Worm (Caenorhabditis elegans): ENCODE results near the gene jmjd-3.2.
A peak's percentile ranks its signal among the peaks of the same experiment; 100 is the strongest.

Gene jmjd-3.2

ce11 chrX:14476625-14477257 is 28.7 kb downstream of the jmjd-3.2 start (continued):
- TF ChIP-seq lin-29 (GFP tag; IDR thresholded peaks at IDR 0.05) (0 out of 2 replicates have a peak, but pooled peaks have one; percentile 44), php-3 (GFP tag; IDR thresholded peaks at IDR 0.05) (peak; percentile 61; the same call in 1 of the 2 replicates), zfp-3 (GFP tag; conservative IDR thresholded peaks at IDR 0.05) (no peak; the same call in 1 of the 2 replicates), zip-11 (GFP tag; IDR thresholded peaks at IDR 0.05) (no peak), nhr-42 (GFP tag; IDR thresholded peaks at IDR 0.05) (0 out of 2 replicates have a peak, but pooled peaks have one; percentile 57), spr-1 (tag; optimal IDR thresholded peaks at IDR 0.05) (peak; percentile 41), gei-8 (GFP tag; optimal IDR thresholded peaks at IDR 0.05) (no peak), zfp-2 (tag; optimal IDR thresholded peaks at IDR 0.05) (no peak), nhr-41 (GFP tag; IDR thresholded peaks at IDR 0.05) (no peak), tra-1 (GFP tag; IDR thresholded peaks at IDR 0.05) (peak; percentile 64), mdl-1 (tag; optimal IDR thresholded peaks at IDR 0.05) (peak in 1 of 2 experiments; percentile 1), nhr-111 (GFP tag; optimal IDR thresholded peaks at IDR 0.05) (peak; percentile 63), pqm-1 (tag; optimal IDR thresholded peaks at IDR 0.05) (no peak), mep-1 (tag; optimal IDR thresholded peaks at IDR 0.05) (no peak), ceh-82 (tag; optimal IDR thresholded peaks at IDR 0.05) (no peak), nhr-11 (tag; optimal IDR thresholded peaks at IDR 0.05) (no peak), lim-7 (GFP tag; IDR thresholded peaks at IDR 0.05) (peak; percentile 68; the same call in 1 of the 2 replicates), egl-27 (tag; optimal IDR thresholded peaks at IDR 0.05) (no peak), ztf-7 (tag; optimal IDR thresholded peaks at IDR 0.05) (peak; percentile 92), lin-13 (GFP tag; optimal IDR thresholded peaks at IDR 0.05) (peak; percentile 11), set-16 (GFP tag; IDR thresholded peaks at IDR 0.05) (no peak), mdt-29 (GFP tag; IDR thresholded peaks at IDR 0.05) (0 out of 2 replicates have a peak, but pooled peaks have one; percentile 11), unc-62 (GFP tag; optimal IDR thresholded peaks at IDR 0.05 in 1 of 2) (no peak), unc-62 (tag; optimal IDR thresholded peaks at IDR 0.05) (no peak), vab-7 (GFP tag; IDR thresholded peaks at IDR 0.05) (no peak; the same call in 1 of the 2 replicates), madf-9 (GFP tag; conservative IDR thresholded peaks at IDR 0.05) (peak; percentile 66)

- TF ChIP-seq snpc-4 (tag; optimal IDR thresholded peaks at IDR 0.05): peak; percentile 76
- TF ChIP-seq aha-1 (tag): no peak
- no peak for TF ChIP-seq zfp-2 (tag; optimal IDR thresholded peaks at IDR 0.05)
- TF ChIP-seq nhr-25 (tag; optimal IDR thresholded peaks at IDR 0.05; ENCODE audit: borderline replicate concordance, insufficient read depth): no peak
- peak; percentile 14 for TF ChIP-seq nhr-102 (tag; optimal IDR thresholded peaks at IDR 0.05)
- no peak for TF ChIP-seq egl-27 (tag; optimal IDR thresholded peaks at IDR 0.05)
- no peak for TF ChIP-seq D1046.2 (GFP tag; IDR thresholded peaks at IDR 0.05)
- no peak for TF ChIP-seq pha-4 (GFP tag; IDR thresholded peaks at IDR 0.05)
- TF ChIP-seq pha-4 (tag; optimal IDR thresholded peaks at IDR 0.05): no peak
- 0 out of 2 replicates have a peak, but pooled peaks have one; percentile 20 for TF ChIP-seq ceh-44 (GFP tag; IDR thresholded peaks at IDR 0.05)
- TF ChIP-seq daf-16 (GFP tag; optimal IDR thresholded peaks at IDR 0.05): no peak
- peak; percentile 30 for TF ChIP-seq daf-16 (tag; optimal IDR thresholded peaks at IDR 0.05)
- TF ChIP-seq egl-43 (GFP tag; IDR thresholded peaks at IDR 0.05): 0 out of 2 replicates have a peak, but pooled peaks have one; percentile 44
- TF ChIP-seq lim-7 (GFP tag; IDR thresholded peaks at IDR 0.05): peak; percentile 63; the same call in 1 of the 2 replicates
- no peak for TF ChIP-seq daf-12 (tag; optimal IDR thresholded peaks at IDR 0.05)
- TF ChIP-seq dmd-6 (GFP tag; IDR thresholded peaks at IDR 0.05): peak; percentile 30
- peak; percentile 46; the same call in 1 of the 2 replicates for TF ChIP-seq daf-8 (GFP tag; IDR thresholded peaks at IDR 0.05)
- peak; percentile 57; the same call in 1 of the 2 replicates for TF ChIP-seq mdt-29 (GFP tag; IDR thresholded peaks at IDR 0.05)
- no peak for TF ChIP-seq nhr-11 (tag; optimal IDR thresholded peaks at IDR 0.05)
- TF ChIP-seq tra-1 (GFP tag; IDR thresholded peaks at IDR 0.05): peak; percentile 26; the same call in 1 of the 2 replicates
- TF ChIP-seq mxl-3 (GFP tag; optimal IDR thresholded peaks at IDR 0.05): no peak
- peak; percentile 27 for TF ChIP-seq dve-1 (tag; optimal IDR thresholded peaks at IDR 0.05; ENCODE audit: insufficient read depth)
- TF ChIP-seq nhr-111 (GFP tag; optimal IDR thresholded peaks at IDR 0.05): no peak
- peak; percentile 68; the same call in 1 of the 2 replicates for TF ChIP-seq dmd-8 (GFP tag; IDR thresholded peaks at IDR 0.05)
- TF ChIP-seq lin-1 (GFP tag; IDR thresholded peaks at IDR 0.05): no peak
- no peak for TF ChIP-seq unc-39 (tag; optimal IDR thresholded peaks at IDR 0.05)
- no peak for TF ChIP-seq ZK546.5 (tag; optimal IDR thresholded peaks at IDR 0.05)
- peak; percentile 79; the same call in 1 of the 2 replicates for TF ChIP-seq Y105C5A.15 (GFP tag; IDR thresholded peaks at IDR 0.05)
- peak; percentile 47; the same call in 1 of the 2 replicates for TF ChIP-seq hmg-1.1 (GFP tag; IDR thresholded peaks at IDR 0.05)
- TF ChIP-seq aly-2 (tag; optimal IDR thresholded peaks at IDR 0.05): no peak
Observed at ce11 chrX:14477338-14477737, 29.3 kb downstream of the jmjd-3.2 start.

Measured in whole organism, L4 larva.